Worm (Caenorhabditis elegans): ENCODE data around the gene ZC239.17.
"Not testable (repeated sequence)": the region's sequence is repeated elsewhere in the genome, so short reads cannot be mapped to it uniquely, and the experiment has no call there.

The ZC239.17 gene

ce11 chrII:3208679-3209078 lies 17.0 kb downstream of the ZC239.17 start, which contains the start of gene sdz-35:
Gene sdz-35 (minus strand): TSS chrII:3208779.
- TF ChIP-seq nhr-21 (tag; optimal IDR thresholded peaks at IDR 0.05), result no peak
- TF ChIP-seq unc-39 (tag; optimal IDR thresholded peaks at IDR 0.05), result no peak
- no peak for TF ChIP-seq mdl-1 (tag; optimal IDR thresholded peaks at IDR 0.05)
- no peak for TF ChIP-seq blmp-1 (tag; optimal IDR thresholded peaks at IDR 0.05; ENCODE audit: insufficient read depth)
- TF ChIP-seq nhr-6 (tag; optimal IDR thresholded peaks at IDR 0.05), result no peak
- no peak for TF ChIP-seq nhr-129 (tag; optimal IDR thresholded peaks at IDR 0.05)
- TF ChIP-seq egl-27 (tag; optimal IDR thresholded peaks at IDR 0.05), result no peak

ce11 chrII:3206423-3206989 lies 19.2 kb downstream of the ZC239.17 start, which contains the start of the genes ZC239.20 and ZC239.21:
Gene ZC239.20 (minus strand): TSS chrII:3206523.
Gene ZC239.21 (plus strand): TSS chrII:3206939.
- no peak for TF ChIP-seq sma-9 (GFP tag; optimal IDR thresholded peaks at IDR 0.05)
- TF ChIP-seq sma-9 (tag; optimal IDR thresholded peaks at IDR 0.05), result no peak
- TF ChIP-seq C34F6.9 (tag; optimal IDR thresholded peaks at IDR 0.05), result no peak
- no peak for TF ChIP-seq peb-1 (tag; optimal IDR thresholded peaks at IDR 0.05)
- TF ChIP-seq aly-2 (tag; optimal IDR thresholded peaks at IDR 0.05), result no peak
- no peak for TF ChIP-seq nhr-11 (tag; optimal IDR thresholded peaks at IDR 0.05)
- TF ChIP-seq mab-5 (tag; optimal IDR thresholded peaks at IDR 0.05), result no peak
- no peak for TF ChIP-seq elt-3 (tag; optimal IDR thresholded peaks at IDR 0.05)
- no peak for TF ChIP-seq crh-2 (tag; optimal IDR thresholded peaks at IDR 0.05)
- no peak for TF ChIP-seq nhr-77 (tag; optimal IDR thresholded peaks at IDR 0.05)
- TF ChIP-seq nhr-23 (tag; optimal IDR thresholded peaks at IDR 0.05), result no peak
- no peak for TF ChIP-seq lin-11 (tag; optimal IDR thresholded peaks at IDR 0.05)
- TF ChIP-seq ama-1 (optimal IDR thresholded peaks at IDR 0.05), result no peak
- no peak for TF ChIP-seq lsy-2 (tag; optimal IDR thresholded peaks at IDR 0.05)
- TF ChIP-seq nhr-10 (tag; optimal IDR thresholded peaks at IDR 0.05), result no peak

ce11 chrII:3203415-3203814 lies 22.3 kb downstream of the ZC239.17 start, which contains the start of gene sri-50:
Gene sri-50 (plus strand): TSS chrII:3203715.
- TF ChIP-seq lsy-2 (tag; optimal IDR thresholded peaks at IDR 0.05) (no peak), aly-2 (tag; optimal IDR thresholded peaks at IDR 0.05) (no peak), F13H6.1 (tag; optimal IDR thresholded peaks at IDR 0.05) (no peak), ceh-82 (tag; optimal IDR thresholded peaks at IDR 0.05) (no peak), peb-1 (tag; optimal IDR thresholded peaks at IDR 0.05) (no peak), mab-5 (tag; optimal IDR thresholded peaks at IDR 0.05) (no peak), R02D3.7 (tag; optimal IDR thresholded peaks at IDR 0.05) (no peak), lin-11 (tag; optimal IDR thresholded peaks at IDR 0.05) (no peak), sem-4 (tag; optimal IDR thresholded peaks at IDR 0.05) (no peak), ama-1 (optimal IDR thresholded peaks at IDR 0.05) (no peak), crh-2 (tag; optimal IDR thresholded peaks at IDR 0.05) (no peak)

ce11 chrII:3202519-3202918 lies 23.2 kb downstream of the ZC239.17 start, which contains the start of gene sri-53:
Gene sri-53 (minus strand): TSS chrII:3202619.
- TF ChIP-seq Y55F3AM.14 (GFP tag; optimal IDR thresholded peaks at IDR 0.05) (no peak), ztf-4 (tag; optimal IDR thresholded peaks at IDR 0.05) (no peak), nhr-11 (tag; optimal IDR thresholded peaks at IDR 0.05) (no peak), ceh-82 (tag; optimal IDR thresholded peaks at IDR 0.05) (no peak), sem-4 (tag; optimal IDR thresholded peaks at IDR 0.05) (no peak), ztf-1 (GFP tag; conservative IDR thresholded peaks at IDR 0.05) (no peak), nhr-77 (tag; optimal IDR thresholded peaks at IDR 0.05) (no peak), alr-1 (tag; optimal IDR thresholded peaks at IDR 0.05) (no peak), nhr-6 (tag; optimal IDR thresholded peaks at IDR 0.05) (no peak), peb-1 (tag; optimal IDR thresholded peaks at IDR 0.05) (no peak), ZK546.5 (tag; optimal IDR thresholded peaks at IDR 0.05) (no peak), C34F6.9 (tag; optimal IDR thresholded peaks at IDR 0.05) (no peak), nhr-21 (tag; optimal IDR thresholded peaks at IDR 0.05) (no peak), skn-1 (tag; optimal IDR thresholded peaks at IDR 0.05) (no peak), unc-55 (GFP tag; optimal IDR thresholded peaks at IDR 0.05) (no peak), ceh-16 (tag; optimal IDR thresholded peaks at IDR 0.05) (no peak)

ce11 chrII:3201242-3201641 lies 24.4 kb downstream of the ZC239.17 start, which contains the start of gene sri-48:
Gene sri-48 (minus strand): TSS chrII:3201342.
- TF ChIP-seq alr-1 (tag; optimal IDR thresholded peaks at IDR 0.05); dmd-4 (tag; optimal IDR thresholded peaks at IDR 0.05); Y55F3AM.14 (GFP tag; optimal IDR thresholded peaks at IDR 0.05): not testable (repeated sequence)

Measured in whole organism, L2 larva.